Fruit fly (Drosophila melanogaster) whole organism, embryonic: ENCODE data around the gene CG9691.
A peak's percentile ranks its signal among the peaks of the same experiment; 100 is the strongest.

Source experiments
- Aef1 ChIP-seq: fragments of 200-800 bp; sonication (Bioruptor generic); IDR thresholded peaks from 3 replicates; pipeline ENCODE4 v1.3.6; 2022; ENCODE audit warnings: missing biosample characterization, missing genetic modification characterization
- Bgb ChIP-seq: fragments of 200-800 bp; sonication (Bioruptor generic); IDR thresholded peaks from 2 replicates; pipeline ENCODE4 v1.3.6; 2022; ENCODE audit warnings: missing biosample characterization, missing genetic modification characterization; ENCODE audit not compliant: partially characterized antibody
- CG10267 ChIP-seq: fragments of 200-800 bp; sonication (Bioruptor generic); optimal IDR thresholded peaks from 2 replicates; lab custom pipeline; 2018; ENCODE audit warnings: missing biosample characterization, mild to moderate bottlenecking, missing genetic modification characterization, moderate library complexity
- CG10462 ChIP-seq: fragments of 200-800 bp; sonication (Bioruptor generic); optimal IDR thresholded peaks from 2 replicates; lab custom pipeline; 2016; ENCODE audit warnings: missing biosample characterization, missing genetic modification characterization
- CG10543 ChIP-seq: fragments of 200-800 bp; sonication (Bioruptor generic); optimal IDR thresholded peaks from 3 replicates; lab custom pipeline; 2017; ENCODE audit warnings: missing biosample characterization, mild to moderate bottlenecking, missing genetic modification characterization, moderate library complexity
- CG10654 ChIP-seq: fragments of 200-800 bp; sonication (Bioruptor generic); optimal IDR thresholded peaks from 2 replicates; lab custom pipeline; 2016; ENCODE audit warnings: missing biosample characterization, missing genetic modification characterization
- CG11723 ChIP-seq: fragments of 200-800 bp; sonication (Bioruptor generic); optimal IDR thresholded peaks from 2 replicates; lab custom pipeline; 2017; ENCODE audit warnings: missing biosample characterization, mild to moderate bottlenecking, missing genetic modification characterization
- CG12104 ChIP-seq: fragments of 200-800 bp; sonication (Bioruptor generic); optimal IDR thresholded peaks from 3 replicates; lab custom pipeline; 2016; ENCODE audit warnings: missing biosample characterization, missing genetic modification characterization
- CG14050 ChIP-seq: fragments of 200-800 bp; sonication (Bioruptor generic); IDR thresholded peaks from 3 replicates; pipeline ENCODE4 v1.3.6; 2022; ENCODE audit warnings: missing biosample characterization, missing genetic modification characterization
- CG15601 ChIP-seq: fragments of 200-800 bp; sonication (Bioruptor generic); optimal IDR thresholded peaks from 3 replicates; lab custom pipeline; 2019; ENCODE audit warnings: missing biosample characterization, mild to moderate bottlenecking, missing genetic modification characterization, moderate library complexity
- CG17361 ChIP-seq: fragments of 200-800 bp; sonication (Bioruptor generic); IDR thresholded peaks from 3 replicates; pipeline ENCODE4 v1.3.6; 2022; ENCODE audit warnings: missing biosample characterization, missing genetic modification characterization
- CG17568 ChIP-seq: fragments of 200-800 bp; sonication (Bioruptor generic); optimal IDR thresholded peaks from 2 replicates; lab custom pipeline; 2018; ENCODE audit warnings: missing biosample characterization, mild to moderate bottlenecking, missing genetic modification characterization, moderate library complexity
- CG17912 ChIP-seq: fragments of 200-800 bp; sonication (Bioruptor generic); optimal IDR thresholded peaks from 2 replicates; lab custom pipeline; 2018; ENCODE audit warnings: missing biosample characterization, mild to moderate bottlenecking, missing genetic modification characterization
- CG18262 ChIP-seq: fragments of 200-800 bp; optimal IDR thresholded peaks from 3 replicates; lab custom pipeline; 2019; ENCODE audit warnings: missing biosample characterization, mild to moderate bottlenecking, missing genetic modification characterization, moderate library complexity
- CG30020 ChIP-seq: fragments of 200-800 bp; optimal IDR thresholded peaks from 2 replicates; lab custom pipeline; 2019; ENCODE audit warnings: missing biosample characterization, mild to moderate bottlenecking, missing genetic modification characterization, moderate library complexity
- CG30431 ChIP-seq: fragments of 200-800 bp; sonication (Bioruptor generic); optimal IDR thresholded peaks from 2 replicates; lab custom pipeline; 2017; ENCODE audit warnings: missing biosample characterization, missing genetic modification characterization
- CG3838 ChIP-seq: fragments of 200-800 bp; sonication (Bioruptor generic); optimal IDR thresholded peaks from 3 replicates; lab custom pipeline; 2016; ENCODE audit warnings: missing biosample characterization, missing genetic modification characterization
- CG3847 ChIP-seq: fragments of 200-800 bp; sonication (Bioruptor generic); IDR thresholded peaks from 2 replicates; pipeline ENCODE4 v1.3.6; 2022; ENCODE audit warnings: missing biosample characterization, missing genetic modification characterization
- CG42726 ChIP-seq: fragments of 200-800 bp; sonication (Bioruptor generic); IDR thresholded peaks from 2 replicates; pipeline ENCODE4 v1.3.6; 2022; ENCODE audit warnings: missing biosample characterization, missing genetic modification characterization; ENCODE audit not compliant: partially characterized antibody
- CG7786 ChIP-seq: fragments of 200-800 bp; sonication (Bioruptor generic); optimal IDR thresholded peaks from 2 replicates; lab custom pipeline; 2016; ENCODE audit warnings: missing biosample characterization, missing genetic modification characterization
- CG8765 ChIP-seq: fragments of 200-800 bp; sonication (Bioruptor generic); IDR thresholded peaks from 2 replicates; pipeline ENCODE4 v1.3.6; 2022; ENCODE audit warnings: missing biosample characterization, missing genetic modification characterization
- CG8944 ChIP-seq: fragments of 200-800 bp; sonication (Bioruptor generic); optimal IDR thresholded peaks from 3 replicates; lab custom pipeline; 2016; ENCODE audit warnings: missing biosample characterization, missing genetic modification characterization
- Dip2 ChIP-seq: fragments of 200-800 bp; sonication (Bioruptor generic); IDR thresholded peaks from 2 replicates; pipeline ENCODE4 v1.3.6; 2022; ENCODE audit warnings: missing biosample characterization, missing genetic modification characterization
- E2f2 ChIP-seq: fragments of 200-800 bp; sonication (Bioruptor generic); IDR thresholded peaks from 2 replicates; pipeline ENCODE4 v1.3.6; 2022; ENCODE audit warnings: missing biosample characterization, missing genetic modification characterization
- ERR ChIP-seq: fragments of 200-800 bp; sonication (Bioruptor generic); optimal IDR thresholded peaks from 2 replicates; lab custom pipeline; 2016; ENCODE audit warnings: missing biosample characterization, missing genetic modification characterization
- Fer1 ChIP-seq: fragments of 200-800 bp; sonication (Bioruptor generic); optimal IDR thresholded peaks from 2 replicates; lab custom pipeline; 2017; ENCODE audit warnings: missing biosample characterization, mild to moderate bottlenecking, missing genetic modification characterization
- HLHmδ ChIP-seq: fragments of 200-800 bp; sonication (Bioruptor generic); optimal IDR thresholded peaks from 2 replicates; lab custom pipeline; 2018; ENCODE audit warnings: missing biosample characterization, mild to moderate bottlenecking, missing genetic modification characterization, moderate library complexity
- Jarid2 ChIP-seq: fragments of 200-800 bp; sonication (Bioruptor generic); optimal IDR thresholded peaks from 3 replicates; lab custom pipeline; 2017; ENCODE audit warnings: mild to moderate bottlenecking, missing biosample characterization, missing genetic modification reagents, missing genetic modification characterization
- Mad ChIP-seq: fragments of 200-800 bp; sonication (Bioruptor generic); optimal IDR thresholded peaks from 2 replicates; lab custom pipeline; 2016; ENCODE audit warnings: missing biosample characterization, missing genetic modification characterization
- Oaz ChIP-seq: fragments of 200-800 bp; sonication (Bioruptor generic); IDR thresholded peaks from 2 replicates; pipeline ENCODE4 v1.3.6; 2022; ENCODE audit warnings: missing biosample characterization, missing genetic modification characterization
- Opbp ChIP-seq: fragments of 200-800 bp; sonication (Bioruptor generic); IDR thresholded peaks from 3 replicates; pipeline ENCODE4 v1.3.6; 2022; ENCODE audit warnings: missing biosample characterization, missing genetic modification characterization; ENCODE audit not compliant: partially characterized antibody
- az2 ChIP-seq: fragments of 200-800 bp; sonication (Bioruptor generic); optimal IDR thresholded peaks from 3 replicates; lab custom pipeline; 2016; ENCODE audit warnings: missing biosample characterization, missing genetic modification characterization
- cato ChIP-seq: fragments of 200-800 bp; sonication (Bioruptor generic); optimal IDR thresholded peaks from 2 replicates; lab custom pipeline; 2016; ENCODE audit warnings: missing biosample characterization, missing genetic modification characterization, borderline replicate concordance
- crc ChIP-seq: fragments of 200-800 bp; sonication (Bioruptor generic); optimal IDR thresholded peaks from 2 replicates; lab custom pipeline; 2016; ENCODE audit warnings: missing biosample characterization, missing genetic modification characterization
- dysf ChIP-seq: fragments of 200-800 bp; sonication (Bioruptor generic); IDR thresholded peaks from 3 replicates; pipeline ENCODE4 v1.3.6; 2022; ENCODE audit warnings: missing biosample characterization, missing genetic modification characterization
- ems ChIP-seq: fragments of 200-800 bp; sonication (Bioruptor generic); optimal IDR thresholded peaks from 3 replicates; lab custom pipeline; 2016; ENCODE audit warnings: missing biosample characterization, missing genetic modification characterization
- gt ChIP-seq: fragments of 200-800 bp; sonication (Bioruptor generic); IDR thresholded peaks from 2 replicates; pipeline ENCODE4 v1.3.6; 2022; ENCODE audit warnings: missing biosample characterization, missing genetic modification characterization
- lbe ChIP-seq: fragments of 200-800 bp; sonication (Bioruptor generic); optimal IDR thresholded peaks from 2 replicates; lab custom pipeline; 2016; ENCODE audit warnings: missing biosample characterization, mild to moderate bottlenecking, missing genetic modification characterization
- lmd ChIP-seq: fragments of 200-800 bp; sonication (Bioruptor generic); IDR thresholded peaks from 2 replicates; pipeline ENCODE4 v1.3.6; 2022; ENCODE audit warnings: missing biosample characterization, missing genetic modification characterization
- nau ChIP-seq: fragments of 200-800 bp; sonication (Bioruptor generic); optimal IDR thresholded peaks from 3 replicates; lab custom pipeline; 2017; ENCODE audit warnings: missing biosample characterization, mild to moderate bottlenecking, missing genetic modification characterization, missing genetic modification reagents
- oc ChIP-seq: fragments of 200-800 bp; sonication (Bioruptor generic); optimal IDR thresholded peaks from 2 replicates; lab custom pipeline; 2018; ENCODE audit warnings: missing biosample characterization, mild to moderate bottlenecking, missing genetic modification characterization, moderate library complexity
- psq ChIP-seq: fragments of 200-800 bp; sonication (Bioruptor generic); optimal IDR thresholded peaks from 2 replicates; lab custom pipeline; 2017; ENCODE audit warnings: missing biosample characterization, missing genetic modification characterization
- ranshi ChIP-seq: fragments of 200-800 bp; sonication (Bioruptor generic); IDR thresholded peaks from 2 replicates; pipeline ENCODE4 v1.3.6; 2022; ENCODE audit warnings: missing biosample characterization, missing genetic modification characterization
- repo ChIP-seq: fragments of 200-800 bp; sonication (Bioruptor generic); optimal IDR thresholded peaks from 2 replicates; lab custom pipeline; 2016; ENCODE audit warnings: missing biosample characterization, missing genetic modification characterization
- salm ChIP-seq: fragments of 200-800 bp; sonication (Bioruptor generic); optimal IDR thresholded peaks from 2 replicates; lab custom pipeline; 2018; ENCODE audit warnings: missing biosample characterization, mild to moderate bottlenecking, missing genetic modification characterization
- sr ChIP-seq: fragments of 200-800 bp; sonication (Bioruptor generic); IDR thresholded peaks from 3 replicates; pipeline ENCODE4 v1.3.6; 2022; ENCODE audit warnings: missing biosample characterization, missing genetic modification characterization
- tin ChIP-seq: fragments of 200-800 bp; sonication (Bioruptor generic); optimal IDR thresholded peaks from 3 replicates; lab custom pipeline; 2016; ENCODE audit warnings: missing biosample characterization, missing genetic modification characterization
- trem ChIP-seq: fragments of 200-800 bp; optimal IDR thresholded peaks from 3 replicates; lab custom pipeline; 2019; ENCODE audit warnings: missing biosample characterization, mild to moderate bottlenecking, missing genetic modification characterization, moderate library complexity
- ttk ChIP-seq: fragments of 200-800 bp; sonication (Bioruptor generic); IDR thresholded peaks from 2 replicates; pipeline ENCODE4 v2.1.2; 2022; ENCODE audit warnings: missing biosample characterization, missing genetic modification characterization
- unc-4 ChIP-seq: fragments of 200-800 bp; sonication (Bioruptor generic); IDR thresholded peaks from 2 replicates; pipeline ENCODE4 v1.3.6; 2022; ENCODE audit warnings: missing biosample characterization, missing genetic modification characterization; ENCODE audit not compliant: partially characterized antibody
- zen ChIP-seq: fragments of 200-800 bp; sonication (Bioruptor generic); optimal IDR thresholded peaks from 3 replicates; lab custom pipeline; 2018; ENCODE audit warnings: missing biosample characterization, mild to moderate bottlenecking, missing genetic modification characterization, moderate library complexity
- zf30C ChIP-seq: fragments of 200-800 bp; sonication (Bioruptor generic); optimal IDR thresholded peaks from 3 replicates; lab custom pipeline; 2018; ENCODE audit warnings: missing biosample characterization, mild to moderate bottlenecking, missing genetic modification characterization

The CG9691 gene

DNA sequence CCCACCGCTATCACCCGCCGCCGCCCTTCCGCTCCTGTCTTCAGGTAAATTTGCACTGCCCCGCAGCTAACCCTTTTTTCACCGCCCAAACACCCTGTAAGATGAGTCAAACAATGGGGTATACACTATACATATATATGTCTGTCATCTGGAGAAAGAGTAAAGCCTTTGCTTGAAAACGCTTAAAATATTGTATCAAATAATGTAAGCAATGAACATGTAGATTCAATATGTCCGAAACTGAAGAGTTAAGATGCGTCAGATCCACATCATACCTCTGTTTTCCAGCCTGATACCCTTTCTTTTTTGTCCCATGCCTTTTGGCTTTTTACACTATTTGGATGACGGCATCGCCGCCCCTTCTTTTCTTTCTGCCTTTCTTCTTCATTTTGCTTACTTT lies 8.6 kb downstream of the CG9691 start (continued):
- no peak for TF ChIP-seq HLHmδ
- no peak for TF ChIP-seq CG11723 (GFP tag; lab: Kevin White, UChicago)
- TF ChIP-seq psq (GFP tag; lab: Kevin White, UChicago), result no peak
- TF ChIP-seq dysf (GFP tag; lab: Robert Waterston, UW), result peak; percentile 61; the same call in 2 of the 3 replicates
- no peak for TF ChIP-seq CG8944 (GFP tag; lab: Kevin White, UChicago)
- no peak for TF ChIP-seq salm
- no peak for TF ChIP-seq zf30C (GFP tag; lab: Kevin White, UChicago)
- TF ChIP-seq CG7786 (GFP tag; lab: Kevin White, UChicago), result peak; percentile 24
- no peak for TF ChIP-seq ttk (GFP tag; lab: Robert Waterston, UW)
- TF ChIP-seq CG30020 (tag; lab: Kevin White, UChicago), result no peak
- TF ChIP-seq unc-4 (GFP tag; lab: Robert Waterston, UW), result no peak
- TF ChIP-seq Bgb (GFP tag; lab: Robert Waterston, UW), result no peak
- no peak for TF ChIP-seq CG10543 (GFP tag; lab: Kevin White, UChicago)
- no peak for TF ChIP-seq Mad (GFP tag; lab: Kevin White, UChicago)
- no peak for TF ChIP-seq gt (GFP tag; lab: Robert Waterston, UW)
- TF ChIP-seq nau (GFP tag; lab: Kevin White, UChicago), result no peak
- no peak for TF ChIP-seq oc (tag; lab: Kevin White, UChicago)
- no peak for TF ChIP-seq CG3838 (GFP tag; lab: Kevin White, UChicago)
- no peak for TF ChIP-seq CG42726 (GFP tag; lab: Robert Waterston, UW)
- no peak for TF ChIP-seq Opbp (GFP tag; lab: Robert Waterston, UW)
- no peak for TF ChIP-seq Fer1 (GFP tag; lab: Kevin White, UChicago)
- TF ChIP-seq sr (GFP tag; lab: Robert Waterston, UW), result no peak
- TF ChIP-seq CG3847 (GFP tag; lab: Robert Waterston, UW), result 0 out of 2 replicates have a peak, but pooled peaks have one; percentile 19
- TF ChIP-seq ERR (GFP tag; lab: Kevin White, UChicago), result no peak
- TF ChIP-seq CG15601 (tag; lab: Kevin White, UChicago), result no peak
- TF ChIP-seq zen, result no peak
- TF ChIP-seq CG10462 (GFP tag; lab: Kevin White, UChicago), result no peak
- no peak for TF ChIP-seq CG17912 (GFP tag; lab: Kevin White, UChicago)
- TF ChIP-seq CG10267, result no peak
- TF ChIP-seq CG10654 (GFP tag; lab: Kevin White, UChicago), result no peak
- TF ChIP-seq CG8765 (GFP tag; lab: Robert Waterston, UW), result no peak
- peak; percentile 63 for TF ChIP-seq lmd (GFP tag; lab: Robert Waterston, UW)
- TF ChIP-seq CG30431 (GFP tag; lab: Kevin White, UChicago), result no peak
- TF ChIP-seq tin (GFP tag; lab: Kevin White, UChicago), result peak; percentile 23
- TF ChIP-seq CG17361 (GFP tag; lab: Robert Waterston, UW), result 0 out of 3 replicates have a peak, but pooled peaks have one; percentile 12
- no peak for TF ChIP-seq Oaz (GFP tag; lab: Robert Waterston, UW)
- TF ChIP-seq CG12104 (GFP tag; lab: Kevin White, UChicago), result no peak
- TF ChIP-seq Aef1 (GFP tag; lab: Robert Waterston, UW), result peak; percentile 50; the same call in 2 of the 3 replicates
- TF ChIP-seq ems (GFP tag; lab: Kevin White, UChicago), result no peak
- peak; percentile 64 for TF ChIP-seq ranshi (GFP tag; lab: Robert Waterston, UW)
- no peak for TF ChIP-seq trem
- TF ChIP-seq CG17568 (GFP tag; lab: Kevin White, UChicago), result no peak
- TF ChIP-seq Jarid2 (GFP tag; lab: Kevin White, UChicago), result no peak
- TF ChIP-seq az2 (GFP tag; lab: Kevin White, UChicago), result peak; percentile 10
- no peak for TF ChIP-seq repo (GFP tag; lab: Kevin White, UChicago)
- TF ChIP-seq cato (GFP tag; lab: Kevin White, UChicago), result no peak
- 0 out of 2 replicates have a peak, but pooled peaks have one; percentile 20 for TF ChIP-seq E2f2 (GFP tag; lab: Robert Waterston, UW)
- no peak for TF ChIP-seq CG14050 (GFP tag; lab: Robert Waterston, UW)
- no peak for TF ChIP-seq crc
- TF ChIP-seq CG18262, result peak; percentile 4
- TF ChIP-seq lbe (GFP tag; lab: Kevin White, UChicago), result no peak
- TF ChIP-seq Dip2 (GFP tag; lab: Robert Waterston, UW), result no peak
